Worm (Caenorhabditis elegans) whole organism, late embryonic: ENCODE results near the gene F31F7.2.

Experiments
- K09A11.1 ChIP-seq: sonication (generic microtip); optimal IDR thresholded peaks from 2 replicates; lab custom pipeline; 2017; ENCODE audit warnings: antibody characterized with exemption, mild to moderate bottlenecking, missing genetic modification characterization, missing compliant biosample characterization; ENCODE audit not compliant: insufficient read depth
- ama-1 ChIP-seq: fragments of 150-350 bp; optimal IDR thresholded peaks from 2 replicates; lab custom pipeline; 2014
- ceh-2 ChIP-seq: sonication (generic microtip); optimal IDR thresholded peaks from 2 replicates; lab custom pipeline; 2016; ENCODE audit warnings: missing genotype, missing genetic modification characterization, missing compliant biosample characterization
- ceh-45 ChIP-seq: fragments of 200-800 bp; sonication (Bioruptor generic); IDR thresholded peaks from 2 replicates; pipeline ENCODE4 v1.3.6; 2022; ENCODE audit warnings: missing genetic modification reagents, missing genetic modification characterization, missing compliant biosample characterization
- dmd-4 ChIP-seq: sonication (generic microtip); optimal IDR thresholded peaks from 2 replicates; lab custom pipeline; 2016; ENCODE audit warnings: borderline replicate concordance, missing genetic modification characterization, missing compliant biosample characterization
- ets-4 ChIP-seq: sonication (generic microtip); optimal IDR thresholded peaks from 2 replicates; lab custom pipeline; 2016; ENCODE audit warnings: missing genetic modification characterization, missing compliant biosample characterization
- fkh-10 ChIP-seq: fragments of 150-350 bp; optimal IDR thresholded peaks from 2 replicates; lab custom pipeline; 2014; ENCODE audit warnings: missing biosample characterization, missing genetic modification reagents, missing genetic modification characterization
- hlh-30 ChIP-seq: sonication (generic microtip); optimal IDR thresholded peaks from 2 replicates; lab custom pipeline; 2017; ENCODE audit warnings: antibody characterized with exemption, missing genetic modification characterization, missing compliant biosample characterization; ENCODE audit not compliant: insufficient read depth
- pha-4 ChIP-seq: fragments of 150-350 bp; optimal IDR thresholded peaks from 2 replicates; lab custom pipeline; 2018; ENCODE audit warnings: missing biosample characterization, missing genetic modification reagents, missing genetic modification characterization
- rnt-1 ChIP-seq: sonication (generic microtip); optimal IDR thresholded peaks from 2 replicates; lab custom pipeline; 2016; ENCODE audit warnings: missing genetic modification characterization, missing compliant biosample characterization
- sox-4 ChIP-seq: sonication (generic microtip); optimal IDR thresholded peaks from 2 replicates; lab custom pipeline; 2017; ENCODE audit warnings: mild to moderate bottlenecking, missing genetic modification characterization, inconsistent platforms, missing compliant biosample characterization
- ztf-16 ChIP-seq: sonication (generic microtip); optimal IDR thresholded peaks from 2 replicates; lab custom pipeline; 2017; ENCODE audit warnings: missing genetic modification characterization, missing compliant biosample characterization

ce11 chrV:6226530-6227125, 44.0 kb upstream of the F31F7.2 start, which contains the start of gene W06H8.6:
- no peak for TF ChIP-seq ztf-16 (tag; lab: Kevin White, UChicago)
- no peak for TF ChIP-seq ama-1 (lab: Kevin White, UChicago)
- TF ChIP-seq fkh-10 (GFP tag; lab: Kevin White, UChicago), result no peak
- no peak for TF ChIP-seq rnt-1 (tag; lab: Kevin White, UChicago)
- no peak for TF ChIP-seq ceh-2 (tag; lab: Kevin White, UChicago)
- no peak for TF ChIP-seq sox-4 (tag; lab: Kevin White, UChicago)
- no peak for TF ChIP-seq ceh-45 (GFP tag; lab: Robert Waterston, UW)
- no peak for TF ChIP-seq pha-4 (tag; lab: Kevin White, UChicago)
- no peak for TF ChIP-seq K09A11.1 (tag; lab: Kevin White, UChicago)
- no peak for TF ChIP-seq dmd-4 (tag; lab: Kevin White, UChicago)
- TF ChIP-seq ets-4 (tag; lab: Kevin White, UChicago), result no peak
- TF ChIP-seq hlh-30 (tag; lab: Kevin White, UChicago), result no peak
